Fruit fly (Drosophila melanogaster) whole organism, wandering third instar larva: ENCODE results near the gene CG31816.

Source experiments
- Abd-B ChIP-seq: fragments of >200 bp; optimal IDR thresholded peaks from 2 replicates; lab custom pipeline; 2017; ENCODE audit warnings: missing biosample characterization, missing genetic modification characterization
- CG32264 ChIP-seq: fragments of 200-800 bp; sonication (Bioruptor generic); optimal IDR thresholded peaks from 2 replicates; lab custom pipeline; 2016; ENCODE audit warnings: missing biosample characterization, missing genetic modification characterization
- CG9705 ChIP-seq: fragments of 200-800 bp; sonication (Bioruptor generic); optimal IDR thresholded peaks from 2 replicates; lab custom pipeline; 2018; ENCODE audit warnings: missing biosample characterization, mild to moderate bottlenecking, missing genetic modification characterization
- CrebA ChIP-seq: fragments of 200-800 bp; sonication (Bioruptor generic); optimal IDR thresholded peaks from 2 replicates; lab custom pipeline; 2016; ENCODE audit warnings: missing biosample characterization, mild to moderate bottlenecking, missing genetic modification characterization, borderline replicate concordance
- Dfd ChIP-seq: fragments of >200 bp; optimal IDR thresholded peaks from 2 replicates; lab custom pipeline; 2017; ENCODE audit warnings: missing biosample characterization, missing genetic modification characterization
- Dif ChIP-seq: fragments of 200-275, 200-300 bp; sonication (Bioruptor generic); optimal IDR thresholded peaks from 2 replicates; lab custom pipeline; 2018; ENCODE audit warnings: missing biosample characterization, missing genetic modification characterization; ENCODE audit not compliant: partially characterized antibody
- GATAd ChIP-seq: sonication (Bioruptor generic); optimal IDR thresholded peaks from 2 replicates; lab custom pipeline; 2016; ENCODE audit warnings: missing biosample characterization, missing genetic modification characterization
- HLH106 ChIP-seq: fragments of 200-800 bp; optimal IDR thresholded peaks from 3 replicates; lab custom pipeline; 2019; ENCODE audit warnings: missing biosample characterization, mild to moderate bottlenecking, missing genetic modification characterization, moderate library complexity
- Hnf4 ChIP-seq: fragments of 200-800 bp; sonication (Bioruptor generic); optimal IDR thresholded peaks from 2 replicates; lab custom pipeline; 2016; ENCODE audit warnings: missing biosample characterization, mild to moderate bottlenecking, missing genetic modification characterization
- Hr78 ChIP-seq: fragments of >200 bp; optimal IDR thresholded peaks from 2 replicates; lab custom pipeline; 2017; ENCODE audit warnings: missing biosample characterization, missing genetic modification characterization
- Hr83 ChIP-seq: fragments of 200-300 bp; sonication (Bioruptor generic); optimal IDR thresholded peaks from 2 replicates; lab custom pipeline; 2016; ENCODE audit warnings: missing biosample characterization, mild to moderate bottlenecking, missing genetic modification characterization, moderate library complexity; ENCODE audit not compliant: poor library complexity, severe bottlenecking
- Jra ChIP-seq: sonication (Bioruptor generic); optimal IDR thresholded peaks from 2 replicates; lab custom pipeline; 2016; ENCODE audit warnings: missing biosample characterization, missing genetic modification characterization
- Mio ChIP-seq: sonication (Bioruptor generic); optimal IDR thresholded peaks from 2 replicates; lab custom pipeline; 2016; ENCODE audit warnings: missing biosample characterization, missing genetic modification characterization
- Myc ChIP-seq: fragments of >200 bp; optimal IDR thresholded peaks from 2 replicates; lab custom pipeline; 2017
- N ChIP-seq: fragments of >200 bp; optimal IDR thresholded peaks from 2 replicates; lab custom pipeline; 2018; ENCODE audit warnings: missing biosample characterization, missing external identifiers, missing genetic modification characterization
- OdsH ChIP-seq: fragments of 200-800 bp; sonication (Bioruptor generic); optimal IDR thresholded peaks from 2 replicates; lab custom pipeline; 2016; ENCODE audit warnings: missing biosample characterization, mild to moderate bottlenecking, missing genetic modification characterization
- Rel ChIP-seq, 2 experiments: fragments of 200-800 bp; sonication (Bioruptor generic) in 1 of 2; optimal IDR thresholded peaks; 2 replicates in 1 of 2; 3 replicates in 1 of 2; lab custom pipeline; 2016 to 2019; ENCODE audit warnings: mild to moderate bottlenecking in 2 of 2, missing biosample characterization in 2 of 2, missing genetic modification characterization in 2 of 2, moderate library complexity in 1 of 2
- Sp1 ChIP-seq: fragments of 200-800 bp; sonication (Bioruptor generic); optimal IDR thresholded peaks from 3 replicates; lab custom pipeline; 2019; ENCODE audit warnings: missing biosample characterization, mild to moderate bottlenecking, missing genetic modification characterization, moderate library complexity
- Vsx2 ChIP-seq: fragments of 200-300, 225-300 bp; sonication (Bioruptor generic); optimal IDR thresholded peaks from 2 replicates; lab custom pipeline; 2018; ENCODE audit warnings: missing biosample characterization, missing genetic modification characterization; ENCODE audit not compliant: partially characterized antibody
- br ChIP-seq: fragments of 200-800 bp; sonication (Bioruptor generic); optimal IDR thresholded peaks from 2 replicates; lab custom pipeline; 2016; ENCODE audit warnings: missing biosample characterization, missing genetic modification characterization
- brk ChIP-seq: fragments of 200-800 bp; sonication (Bioruptor generic); optimal IDR thresholded peaks from 2 replicates; lab custom pipeline; 2016; ENCODE audit warnings: missing biosample characterization, mild to moderate bottlenecking, missing genetic modification characterization
- dl ChIP-seq, 2 experiments: fragments of 175-275, 200-275 bp in 1 of 2; fragments of 200-275 bp in 1 of 2; sonication (Bioruptor generic); optimal IDR thresholded peaks; lab custom pipeline; 2018; ENCODE audit warnings: mild to moderate bottlenecking in 2 of 2, missing biosample characterization in 2 of 2, missing genetic modification characterization in 2 of 2, moderate library complexity in 2 of 2; ENCODE audit not compliant: partially characterized antibody in 2 of 2, insufficient read depth in 1 of 2
- dmrt93B ChIP-seq: fragments of 200-800 bp; sonication (Bioruptor generic); optimal IDR thresholded peaks from 2 replicates; lab custom pipeline; 2018; ENCODE audit warnings: missing biosample characterization, mild to moderate bottlenecking, missing genetic modification characterization
- dsf ChIP-seq: sonication (Bioruptor generic); optimal IDR thresholded peaks from 2 replicates; lab custom pipeline; 2016; ENCODE audit warnings: missing biosample characterization, missing genetic modification characterization, borderline replicate concordance
- ey ChIP-seq: fragments of 200-800 bp; sonication (Bioruptor generic); optimal IDR thresholded peaks from 2 replicates; lab custom pipeline; 2016; ENCODE audit warnings: missing biosample characterization, missing genetic modification characterization
- foxo ChIP-seq, 2 experiments: fragments of 200-800 bp; sonication (Bioruptor generic); optimal IDR thresholded peaks; 2 replicates in 1 of 2; 3 replicates in 1 of 2; lab custom pipeline; 2016 to 2017; ENCODE audit warnings: missing biosample characterization in 2 of 2, missing genetic modification characterization in 2 of 2
- fru ChIP-seq: fragments of 200-800 bp; sonication (Bioruptor generic); optimal IDR thresholded peaks from 3 replicates; lab custom pipeline; 2016; ENCODE audit warnings: missing biosample characterization, mild to moderate bottlenecking, missing genetic modification characterization
- h ChIP-seq: fragments of 200-800 bp; sonication (Bioruptor generic); optimal IDR thresholded peaks from 3 replicates; lab custom pipeline; 2016; ENCODE audit warnings: missing biosample characterization, mild to moderate bottlenecking, missing genetic modification characterization
- jim ChIP-seq: fragments of 175-275, 200-325 bp; sonication (Bioruptor generic); optimal IDR thresholded peaks from 2 replicates; lab custom pipeline; 2016; ENCODE audit warnings: missing biosample characterization, mild to moderate bottlenecking, missing genetic modification characterization
- lola ChIP-seq: fragments of >200 bp; optimal IDR thresholded peaks from 2 replicates; lab custom pipeline; 2017; ENCODE audit warnings: missing biosample characterization, missing genetic modification characterization
- pan ChIP-seq: fragments of >200 bp; optimal IDR thresholded peaks from 2 replicates; lab custom pipeline; 2017
- psq ChIP-seq: fragments of 200-800 bp; sonication (Bioruptor generic); optimal IDR thresholded peaks from 3 replicates; lab custom pipeline; 2017; ENCODE audit warnings: missing biosample characterization, mild to moderate bottlenecking, missing genetic modification characterization, moderate library complexity
- rgr ChIP-seq: fragments of 200-800 bp; sonication (Bioruptor generic); optimal IDR thresholded peaks from 3 replicates; lab custom pipeline; 2016; ENCODE audit warnings: missing biosample characterization, mild to moderate bottlenecking, missing genetic modification characterization
- sage ChIP-seq: fragments of 200-800 bp; sonication (Bioruptor generic); optimal IDR thresholded peaks from 2 replicates; lab custom pipeline; 2016; ENCODE audit warnings: missing biosample characterization, mild to moderate bottlenecking, missing genetic modification characterization
- tai ChIP-seq: sonication (Bioruptor generic); optimal IDR thresholded peaks from 2 replicates; lab custom pipeline; 2016; ENCODE audit warnings: missing biosample characterization, missing genetic modification characterization
- usp ChIP-seq: fragments of >200 bp; optimal IDR thresholded peaks from 2 replicates; lab custom pipeline; 2017; ENCODE audit warnings: missing biosample characterization, missing genetic modification characterization
- woc ChIP-seq: sonication (Bioruptor generic); optimal IDR thresholded peaks from 2 replicates; lab custom pipeline; 2016; ENCODE audit warnings: missing biosample characterization, mild to moderate bottlenecking, missing genetic modification characterization

Gene CG31816

DNA sequence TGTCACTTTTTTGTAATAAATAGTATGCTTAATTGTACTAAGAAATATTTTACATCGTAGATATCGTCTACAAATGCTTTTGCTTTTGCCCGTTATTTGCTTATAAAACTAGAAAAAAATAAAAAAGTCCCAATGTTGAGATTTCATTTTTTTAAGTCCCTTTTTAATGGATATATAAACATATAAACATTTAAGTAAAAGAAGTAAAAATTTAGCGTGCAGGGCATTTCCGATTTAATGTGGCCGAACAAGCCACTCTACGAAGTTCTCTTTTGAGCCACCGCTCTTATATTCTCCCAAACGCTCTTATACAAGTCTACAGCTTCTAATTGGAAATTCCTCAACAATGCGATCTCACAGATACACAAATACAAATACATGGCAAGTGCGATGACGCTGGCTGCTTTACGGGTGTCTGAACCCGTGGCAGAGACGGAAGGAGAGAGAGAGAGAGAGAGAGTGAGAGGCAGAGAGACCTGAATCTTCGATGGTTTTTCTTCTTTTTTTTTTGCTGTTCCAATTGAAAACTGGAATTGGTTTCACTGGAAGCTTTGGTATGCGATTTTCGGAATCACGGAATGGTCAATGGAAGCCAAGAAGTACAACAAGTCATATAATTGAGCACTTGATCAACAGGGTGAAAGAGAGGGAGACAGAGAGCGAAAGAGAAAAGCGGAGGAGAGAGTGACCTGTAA, 45.5 kb downstream of the CG31816 start:
- TF ChIP-seq Myc (no peak), tai (no peak), CG32264 (peak; percentile 22), Sp1 (GFP tag; lab: Kevin White, UChicago) (peak; percentile 42), usp (GFP tag; lab: Kevin White, UChicago) (no peak), foxo (GFP tag; optimal IDR thresholded peaks at IDR 0.05; lab: Kevin White, UChicago) (peak; percentile 12 to 20), Hnf4 (no peak), psq (GFP tag; lab: Kevin White, UChicago) (peak; percentile 30), Vsx2 (GFP tag; lab: Kevin White, UChicago) (no peak), Hr83 (GFP tag; lab: Kevin White, UChicago) (no peak), rgr (peak; percentile 5), fru (GFP tag; lab: Kevin White, UChicago) (peak; percentile 37), h (GFP tag; lab: Kevin White, UChicago) (no peak), dmrt93B (GFP tag; lab: Kevin White, UChicago) (no peak), dl (GFP tag; optimal IDR thresholded peaks at IDR 0.05; lab: Kevin White, UChicago; ENCODE audit: insufficient read depth in 1 of 2, partially characterized antibody in 2 of 2) (peak in 1 of 2 experiments; percentile 67), Abd-B (no peak), N (no peak), Hr78 (GFP tag; lab: Kevin White, UChicago) (no peak), Rel (GFP tag; optimal IDR thresholded peaks at IDR 0.05; lab: Kevin White, UChicago) (peak; percentile 54), Rel (tag; optimal IDR thresholded peaks at IDR 0.05; lab: Kevin White, UChicago) (no peak), jim (GFP tag; lab: Kevin White, UChicago) (peak; percentile 45), woc (peak; percentile 4), lola (GFP tag; lab: Kevin White, UChicago) (no peak), OdsH (GFP tag; lab: Kevin White, UChicago) (no peak), Dfd (GFP tag; lab: Kevin White, UChicago) (no peak), sage (GFP tag; lab: Kevin White, UChicago) (no peak), br (peak; percentile 22), brk (GFP tag; lab: Kevin White, UChicago) (no peak), HLH106 (tag; lab: Kevin White, UChicago) (no peak), pan (lab: Kevin White, UChicago) (no peak), dsf (GFP tag; lab: Kevin White, UChicago) (no peak), Jra (peak; percentile 57), GATAd (GFP tag; lab: Kevin White, UChicago) (no peak), Mio (GFP tag; lab: Kevin White, UChicago) (no peak), CrebA (GFP tag; lab: Kevin White, UChicago) (peak; percentile 76), ey (no peak), CG9705 (GFP tag; lab: Kevin White, UChicago) (no peak), Dif (GFP tag; lab: Kevin White, UChicago) (no peak)
- TF ChIP-seq, all 38 proteins: peak for 13

DNA sequence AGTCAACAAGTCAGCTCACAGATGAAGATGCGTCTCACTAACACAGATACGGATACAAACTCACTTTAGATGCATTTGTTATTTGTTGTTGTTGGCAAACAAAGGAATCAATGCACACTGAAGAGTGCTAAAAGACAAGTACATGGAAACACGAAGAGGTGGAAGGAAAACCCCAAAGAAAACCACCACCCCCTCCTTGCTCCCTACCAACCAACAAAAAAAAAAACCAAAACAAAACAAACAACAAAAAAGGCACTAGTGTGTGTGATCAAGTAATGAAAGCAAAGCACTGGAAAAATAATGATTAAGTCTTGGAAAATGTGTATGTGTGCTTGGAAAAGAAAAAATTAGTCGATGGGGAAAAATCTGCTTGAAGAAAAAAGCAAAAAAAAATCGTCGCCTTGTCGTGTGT, 46.4 kb downstream of the CG31816 start:
- no peak for TF ChIP-seq dl (GFP tag; optimal IDR thresholded peaks at IDR 0.05; lab: Kevin White, UChicago; ENCODE audit: insufficient read depth in 1 of 2, partially characterized antibody in 2 of 2)
